Fruit fly (Drosophila melanogaster): Measurements from ENCODE around the gene Hmx.

The Hmx gene

DNA sequence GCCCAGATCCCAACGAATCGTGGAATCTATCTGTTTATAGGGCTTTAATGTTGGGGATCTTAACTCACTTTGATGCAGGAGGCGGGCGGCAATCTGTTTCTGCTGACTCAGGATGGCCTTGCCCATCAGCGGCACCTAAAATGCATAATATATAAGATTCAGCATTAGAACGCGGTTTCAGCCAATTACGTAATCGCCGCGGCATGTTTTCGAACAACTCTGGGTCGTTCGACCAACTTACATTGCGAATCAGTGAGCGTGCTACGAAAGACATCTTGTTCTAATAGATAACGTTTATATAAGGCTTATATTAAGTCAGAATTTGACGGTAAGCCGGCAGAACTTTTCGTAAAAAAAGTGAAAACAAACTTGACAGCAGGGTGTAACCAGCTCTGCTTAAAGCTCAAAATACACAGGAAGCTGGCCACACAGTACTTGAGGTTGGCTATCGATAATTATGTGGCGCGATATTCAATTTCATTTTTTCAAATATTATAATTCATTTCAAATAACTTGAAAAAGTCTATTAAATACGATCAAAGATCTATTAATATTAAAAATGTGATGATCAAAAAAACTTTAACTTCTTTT is 12.5 kb upstream of the Hmx start, which contains the start of gene Prx3 (continued):
- TF ChIP-seq ewg (GFP tag; optimal IDR thresholded peaks at IDR 0.05) (no peak), lilli (GFP tag; optimal IDR thresholded peaks at IDR 0.05) (no peak), Pdp1 (GFP tag; optimal IDR thresholded peaks at IDR 0.05) (peak in 1 of 2 experiments; percentile 99), hkb (optimal IDR thresholded peaks at IDR 0.05) (no peak), hkb (GFP tag; IDR thresholded peaks at IDR 0.05) (no peak), Sin3A (optimal IDR thresholded peaks at IDR 0.05) (peak; percentile 9), kah (GFP tag; optimal IDR thresholded peaks at IDR 0.05) (no peak), mld (GFP tag; IDR thresholded peaks at IDR 0.05; ENCODE audit: partially characterized antibody) (no peak), CG1603 (tag; optimal IDR thresholded peaks at IDR 0.05) (no peak), CG1647 (GFP tag; optimal IDR thresholded peaks at IDR 0.05) (no peak), Opbp (GFP tag; IDR thresholded peaks at IDR 0.05; ENCODE audit: partially characterized antibody) (no peak), pzg (GFP tag; optimal IDR thresholded peaks at IDR 0.05) (peak; percentile 69), Med (GFP tag) (peak; percentile 5), inv (GFP tag; IDR thresholded peaks at IDR 0.05; ENCODE audit: partially characterized antibody) (no peak), stwl (tag; optimal IDR thresholded peaks at IDR 0.05) (peak; percentile 84), kay (GFP tag; optimal IDR thresholded peaks at IDR 0.05) (no peak), CG9876 (GFP tag; optimal IDR thresholded peaks at IDR 0.05) (no peak), C15 (GFP tag; IDR thresholded peaks at IDR 0.05) (no peak), CG6791 (GFP tag; IDR thresholded peaks at IDR 0.05; ENCODE audit: partially characterized antibody) (peak; percentile 38; the same call in 1 of the 3 replicates), Kr (GFP tag; optimal IDR thresholded peaks at IDR 0.05) (no peak), CG11504 (tag; optimal IDR thresholded peaks at IDR 0.05) (no peak), sd (tag; optimal IDR thresholded peaks at IDR 0.05) (no peak), mirr (GFP tag; optimal IDR thresholded peaks at IDR 0.05) (no peak), CG4617 (GFP tag; optimal IDR thresholded peaks at IDR 0.05; ENCODE audit: borderline replicate concordance) (peak; percentile 11), CG7271 (tag; optimal IDR thresholded peaks at IDR 0.05) (no peak), tgo (GFP tag; IDR thresholded peaks at IDR 0.05) (no peak), Asciz (GFP tag; optimal IDR thresholded peaks at IDR 0.05) (no peak), CG11696 (GFP tag; IDR thresholded peaks at IDR 0.05) (no peak), Dip2 (GFP tag; IDR thresholded peaks at IDR 0.05) (no peak), CG8290 (GFP tag; optimal IDR thresholded peaks at IDR 0.05) (no peak), CG8290 (tag; optimal IDR thresholded peaks at IDR 0.05) (no peak), CG15479 (GFP tag; optimal IDR thresholded peaks at IDR 0.05) (no peak), zfh1 (GFP tag; IDR thresholded peaks at IDR 0.05) (no peak), CG9932 (GFP tag; IDR thresholded peaks at IDR 0.05) (no peak), Fer1 (GFP tag; optimal IDR thresholded peaks at IDR 0.05) (no peak), bbx (GFP tag; IDR thresholded peaks at IDR 0.05; ENCODE audit: partially characterized antibody) (peak; percentile 41; the same call in 1 of the 2 replicates), CG7839 (tag; optimal IDR thresholded peaks at IDR 0.05) (no peak), oc (tag; optimal IDR thresholded peaks at IDR 0.05) (no peak), Trl (optimal IDR thresholded peaks at IDR 0.05) (no peak), Trl (GFP tag; optimal IDR thresholded peaks at IDR 0.05) (no peak), Fer3 (tag; optimal IDR thresholded peaks at IDR 0.05) (no peak), Blimp-1 (GFP tag; optimal IDR thresholded peaks at IDR 0.05) (peak; percentile 96), CG34422 (GFP tag; IDR thresholded peaks at IDR 0.05) (peak; percentile 32; the same call in 1 of the 3 replicates), CG12104 (GFP tag; optimal IDR thresholded peaks at IDR 0.05) (no peak), MESR4 (GFP tag; optimal IDR thresholded peaks at IDR 0.05) (peak; percentile 46), sr (GFP tag; IDR thresholded peaks at IDR 0.05) (no peak), Gsc (GFP tag; IDR thresholded peaks at IDR 0.05) (no peak), Tbp (GFP tag; optimal IDR thresholded peaks at IDR 0.05) (no peak), Ets97D (GFP tag; optimal IDR thresholded peaks at IDR 0.05) (peak; percentile 22)
